Worm (Caenorhabditis elegans): Measurements from ENCODE around the gene unc-18.
A peak's percentile ranks its signal among the peaks of the same experiment; 100 is the strongest.

unc-18 gene

DNA sequence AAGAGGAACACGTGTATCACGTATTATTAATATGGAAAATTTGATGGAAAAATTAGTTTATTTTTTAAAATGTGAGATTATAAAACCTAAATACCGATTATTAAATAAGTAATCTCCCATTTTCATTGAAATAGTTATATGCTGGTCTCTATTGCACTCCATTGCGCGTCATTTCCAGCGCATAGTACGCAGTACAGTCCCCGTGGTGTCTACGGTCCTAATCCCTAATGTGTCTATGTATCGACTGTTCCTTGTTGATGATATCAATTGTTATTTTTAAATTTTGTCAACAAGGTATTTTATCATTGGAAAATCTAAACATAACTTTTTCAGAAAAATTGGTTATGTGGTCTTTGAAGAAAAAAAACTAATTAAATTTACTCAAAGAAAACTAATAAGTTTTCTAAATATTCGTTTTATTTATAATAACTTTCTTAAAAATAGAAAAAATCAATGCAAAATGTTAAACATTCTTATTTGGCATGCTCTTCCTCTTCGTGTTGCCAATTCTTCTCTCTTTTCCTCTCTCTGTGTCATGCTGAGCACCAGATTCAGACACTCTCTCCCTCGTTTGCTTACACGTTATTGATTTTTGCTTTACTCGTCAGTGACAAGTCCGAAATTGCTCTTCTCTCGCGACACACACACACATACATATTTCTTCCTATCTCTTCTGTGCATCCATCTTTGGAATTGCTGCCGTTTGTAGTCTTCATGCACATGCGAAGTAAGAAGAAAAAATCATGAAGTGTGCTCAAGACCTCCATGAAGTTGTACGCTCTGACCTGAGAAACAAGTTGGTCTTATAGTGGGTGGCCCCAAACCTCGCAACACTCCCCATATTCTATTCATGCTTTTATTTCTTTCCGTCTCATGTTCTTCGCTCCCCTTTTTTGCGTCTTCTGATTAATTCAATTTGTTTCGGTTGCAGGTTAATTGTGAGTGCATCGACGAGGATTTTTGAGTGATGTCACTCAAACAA, at the start of gene unc-18 (continued):
- TF ChIP-seq dve-1 (tag; optimal IDR thresholded peaks at IDR 0.05; ENCODE audit: insufficient read depth) (no peak), jun-1 (tag; optimal IDR thresholded peaks at IDR 0.05) (no peak), lir-3 (tag; optimal IDR thresholded peaks at IDR 0.05) (no peak), mep-1 (tag; optimal IDR thresholded peaks at IDR 0.05) (peak; percentile 58), cey-2 (tag; optimal IDR thresholded peaks at IDR 0.05; ENCODE audit: borderline replicate concordance, insufficient read depth) (no peak), F10B5.3 (tag; optimal IDR thresholded peaks at IDR 0.05) (no peak), Y105C5A.15 (GFP tag; IDR thresholded peaks at IDR 0.05) (no peak), rbr-2 (tag; optimal IDR thresholded peaks at IDR 0.05) (no peak), nhr-48 (tag; optimal IDR thresholded peaks at IDR 0.05) (no peak), ceh-82 (tag; optimal IDR thresholded peaks at IDR 0.05) (no peak), dmd-8 (GFP tag; IDR thresholded peaks at IDR 0.05) (no peak), ctbp-1 (GFP tag; IDR thresholded peaks at IDR 0.05) (0 out of 2 replicates have a peak, but pooled peaks have one; percentile 42), hmg-1.1 (GFP tag; IDR thresholded peaks at IDR 0.05) (peak; percentile 23; the same call in 1 of the 2 replicates), nhr-76 (tag; optimal IDR thresholded peaks at IDR 0.05) (no peak), F37D6.2 (tag; optimal IDR thresholded peaks at IDR 0.05) (peak; percentile 54), lim-7 (GFP tag; IDR thresholded peaks at IDR 0.05) (no peak), lin-39 (tag; optimal IDR thresholded peaks at IDR 0.05) (peak; percentile 50), ama-1 (optimal IDR thresholded peaks at IDR 0.05) (no peak), pqm-1 (tag; optimal IDR thresholded peaks at IDR 0.05) (no peak), lin-15B (tag; optimal IDR thresholded peaks at IDR 0.05) (no peak)

DNA sequence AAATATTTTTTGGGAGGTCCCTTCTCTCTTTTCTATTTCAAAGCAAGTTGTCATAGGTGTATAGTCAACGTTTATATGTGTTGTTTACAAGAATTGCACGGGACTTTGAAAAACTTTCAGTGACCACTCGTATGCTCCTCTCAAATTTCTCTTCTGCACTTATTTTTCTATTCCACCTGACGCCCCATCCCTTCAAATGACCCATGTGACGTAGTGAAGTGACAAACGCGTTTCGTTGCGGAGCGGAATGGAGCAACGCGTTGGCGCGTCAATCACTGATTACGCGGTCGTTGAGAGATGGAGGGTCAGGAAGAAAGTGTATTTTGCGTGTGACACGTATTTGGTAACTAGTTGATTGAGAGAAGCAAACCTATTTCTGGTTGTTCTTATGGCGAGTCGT, 46.7 kb upstream of the unc-18 start:
- TF ChIP-seq dmd-9 (GFP tag; IDR thresholded peaks at IDR 0.05) (no peak), nhr-10 (tag; optimal IDR thresholded peaks at IDR 0.05) (no peak), hlh-11 (tag; optimal IDR thresholded peaks at IDR 0.05) (peak; percentile 87), hlh-30 (tag; optimal IDR thresholded peaks at IDR 0.05; ENCODE audit: insufficient read depth) (peak; percentile 73), egl-27 (tag; optimal IDR thresholded peaks at IDR 0.05) (no peak), lin-38 (GFP tag; IDR thresholded peaks at IDR 0.05) (no peak), mdl-1 (tag; optimal IDR thresholded peaks at IDR 0.05) (peak in 1 of 2 experiments; percentile 9), T20F7.1 (GFP tag; optimal IDR thresholded peaks at IDR 0.05) (no peak), unc-62 (GFP tag; optimal IDR thresholded peaks at IDR 0.05 in 1 of 2) (peak in 1 of 2 experiments; percentile 4), unc-62 (tag; optimal IDR thresholded peaks at IDR 0.05) (no peak), T26A8.4 (GFP tag; IDR thresholded peaks at IDR 0.05) (0 out of 2 replicates have a peak, but pooled peaks have one; percentile 25), daf-16 (GFP tag; optimal IDR thresholded peaks at IDR 0.05) (peak in 1 of 2 experiments; percentile 62), daf-16 (tag; optimal IDR thresholded peaks at IDR 0.05) (peak; percentile 35), ceh-62 (tag; optimal IDR thresholded peaks at IDR 0.05) (no peak), hif-1 (tag; optimal IDR thresholded peaks at IDR 0.05) (peak in 1 of 2 experiments; percentile 76), nhr-237 (tag; optimal IDR thresholded peaks at IDR 0.05) (no peak), hmg-1.1 (GFP tag; IDR thresholded peaks at IDR 0.05) (no peak), lin-15B (tag; optimal IDR thresholded peaks at IDR 0.05) (no peak), lsy-2 (tag; optimal IDR thresholded peaks at IDR 0.05) (no peak), zfp-3 (GFP tag; conservative IDR thresholded peaks at IDR 0.05) (no peak)

DNA sequence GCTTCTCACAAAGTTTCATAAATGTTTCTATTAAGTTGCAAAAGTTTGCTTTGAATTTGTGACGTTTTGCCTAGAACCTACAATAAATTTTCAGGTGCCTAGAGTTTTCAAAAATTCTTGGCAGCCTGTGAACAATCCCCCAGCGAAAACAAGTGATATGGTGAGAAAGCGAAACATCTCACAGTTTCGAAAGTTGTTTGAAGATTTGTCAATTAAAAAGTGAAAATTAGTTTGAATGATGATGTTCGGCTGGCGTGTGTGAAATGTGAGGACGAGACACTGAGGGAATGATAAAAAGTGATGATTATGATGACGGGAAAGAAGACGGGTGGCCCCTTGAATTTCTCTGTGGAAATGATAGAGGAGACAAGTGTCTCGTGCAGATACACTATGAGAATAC, 43.9 kb upstream of the unc-18 start:
- TF ChIP-seq aly-2 (tag; optimal IDR thresholded peaks at IDR 0.05), result no peak
- no peak for TF ChIP-seq daf-16 (GFP tag; optimal IDR thresholded peaks at IDR 0.05)
- no peak for TF ChIP-seq daf-16 (tag; optimal IDR thresholded peaks at IDR 0.05)
- TF ChIP-seq aha-1 (tag), result peak; percentile 50
- peak in 1 of 2 experiments; percentile 58 for TF ChIP-seq unc-62 (GFP tag; optimal IDR thresholded peaks at IDR 0.05 in 1 of 2)
- no peak for TF ChIP-seq unc-62 (tag; optimal IDR thresholded peaks at IDR 0.05)
- no peak for TF ChIP-seq hif-1 (tag; optimal IDR thresholded peaks at IDR 0.05)
- TF ChIP-seq hlh-30 (tag; optimal IDR thresholded peaks at IDR 0.05; ENCODE audit: insufficient read depth), result peak; percentile 47
- TF ChIP-seq ZK546.5 (tag; optimal IDR thresholded peaks at IDR 0.05), result no peak
